ENCODE assay signal across 1 fruit fly cellular context in genomic region chrX:2041312-2041918, dm6.
TF ChIP-seq lines count a peak whose summit lies in the region.

TSS of gene CG4313 (plus strand) at chrX:2041868.

TF ChIP-seq in whole organism, embryonic, 481 proteins besides CTCF, POLR2A, EP300 and RAD21 (continued from another document and continues in another):
- peak; percentile 95 for TF ChIP-seq Dll (GFP tag; IDR thresholded peaks at IDR 0.05; lab: Robert Waterston, UW; ENCODE audit: partially characterized antibody)
- TF ChIP-seq CG13287 (GFP tag; IDR thresholded peaks at IDR 0.05; lab: Robert Waterston, UW; ENCODE audit: partially characterized antibody), result peak; percentile 90
- peak; percentile 55 for TF ChIP-seq lbe (GFP tag; optimal IDR thresholded peaks at IDR 0.05; lab: Kevin White, UChicago)
- TF ChIP-seq CG10565 (GFP tag; optimal IDR thresholded peaks at IDR 0.05; lab: Kevin White, UChicago), result no peak
- TF ChIP-seq CG31441 (GFP tag; IDR thresholded peaks at IDR 0.05; lab: Robert Waterston, UW), result peak; percentile 76; the same call in 1 of the 2 replicates
- TF ChIP-seq CG8478 (optimal IDR thresholded peaks at IDR 0.05; lab: Kevin White, UChicago), result no peak
- TF ChIP-seq CG7556 (GFP tag; optimal IDR thresholded peaks at IDR 0.05; lab: Kevin White, UChicago), result peak; percentile 56
- peak; percentile 2 for TF ChIP-seq CG9797 (GFP tag; optimal IDR thresholded peaks at IDR 0.05; lab: Kevin White, UChicago)
- TF ChIP-seq Ptx1 (GFP tag; IDR thresholded peaks at IDR 0.05; lab: Robert Waterston, UW), result peak; percentile 76
- peak; percentile 37; the same call in 1 of the 2 replicates for TF ChIP-seq gsb (GFP tag; IDR thresholded peaks at IDR 0.05; lab: Robert Waterston, UW)
- TF ChIP-seq insv (GFP tag; optimal IDR thresholded peaks at IDR 0.05; lab: Kevin White, UChicago), result no peak
- TF ChIP-seq CG10462 (GFP tag; optimal IDR thresholded peaks at IDR 0.05; lab: Kevin White, UChicago), result no peak
- peak; percentile 58 for TF ChIP-seq org-1 (GFP tag; optimal IDR thresholded peaks at IDR 0.05; lab: Kevin White, UChicago)
- peak; percentile 35 for TF ChIP-seq Dad (GFP tag; optimal IDR thresholded peaks at IDR 0.05; lab: Kevin White, UChicago)
- TF ChIP-seq kni (GFP tag; optimal IDR thresholded peaks at IDR 0.05; lab: Kevin White, UChicago), result peak; percentile 21
- TF ChIP-seq Gug (GFP tag; IDR thresholded peaks at IDR 0.05; lab: Robert Waterston, UW), result peak; percentile 77; the same call in 3 of the 4 replicates
- TF ChIP-seq klu (GFP tag; IDR thresholded peaks at IDR 0.05; lab: Robert Waterston, UW), result peak; percentile 73
- TF ChIP-seq Pdp1 (GFP tag; optimal IDR thresholded peaks at IDR 0.05; lab: Kevin White, UChicago), result peak; percentile 71 to 79
- TF ChIP-seq crp (GFP tag; optimal IDR thresholded peaks at IDR 0.05; lab: Kevin White, UChicago), result peak in 1 of 2 experiments; percentile 10
- peak; percentile 62 for TF ChIP-seq CG4404 (GFP tag; IDR thresholded peaks at IDR 0.05; lab: Robert Waterston, UW)
- no peak for TF ChIP-seq CG1529 (GFP tag; optimal IDR thresholded peaks at IDR 0.05; lab: Kevin White, UChicago)
- peak; percentile 48; the same call in 1 of the 2 replicates for TF ChIP-seq CG14441 (GFP tag; IDR thresholded peaks at IDR 0.05; lab: Robert Waterston, UW)
- TF ChIP-seq CG11560 (tag; IDR thresholded peaks at IDR 0.05; lab: Robert Waterston, UW), result peak; percentile 64; the same call in 2 of the 3 replicates
- TF ChIP-seq CG7928 (GFP tag; optimal IDR thresholded peaks at IDR 0.05; lab: Kevin White, UChicago), result peak; percentile 83
- no peak for TF ChIP-seq CG15011 (GFP tag; optimal IDR thresholded peaks at IDR 0.05; lab: Kevin White, UChicago)
- TF ChIP-seq Dp (GFP tag; optimal IDR thresholded peaks at IDR 0.05; lab: Kevin White, UChicago), result no peak
- TF ChIP-seq CG3995 (GFP tag; optimal IDR thresholded peaks at IDR 0.05; lab: Kevin White, UChicago), result peak; percentile 97
- TF ChIP-seq Ssrp (tag; optimal IDR thresholded peaks at IDR 0.05; lab: Kevin White, UChicago), result peak; percentile 53
- peak; percentile 75 for TF ChIP-seq Sin3A (optimal IDR thresholded peaks at IDR 0.05; lab: Kevin White, UChicago)
- peak; percentile 61 for TF ChIP-seq Side (GFP tag; optimal IDR thresholded peaks at IDR 0.05; lab: Kevin White, UChicago)
- peak; percentile 92 for TF ChIP-seq Doc3 (GFP tag; IDR thresholded peaks at IDR 0.05; lab: Robert Waterston, UW; ENCODE audit: partially characterized antibody)
- TF ChIP-seq hth (optimal IDR thresholded peaks at IDR 0.05; lab: Kevin White, UChicago), result no peak
- no peak for TF ChIP-seq Hr78 (GFP tag; optimal IDR thresholded peaks at IDR 0.05; lab: Kevin White, UChicago)
- TF ChIP-seq gsb-n (tag; optimal IDR thresholded peaks at IDR 0.05; lab: Kevin White, UChicago), result peak; percentile 37
- TF ChIP-seq Rfx (GFP tag; IDR thresholded peaks at IDR 0.05; lab: Robert Waterston, UW), result peak; percentile 85
- TF ChIP-seq fd102C (GFP tag; optimal IDR thresholded peaks at IDR 0.05; lab: Kevin White, UChicago), result no peak
- TF ChIP-seq chm (GFP tag; IDR thresholded peaks at IDR 0.05; lab: Robert Waterston, UW), result no peak
- TF ChIP-seq jumu (GFP tag; optimal IDR thresholded peaks at IDR 0.05; lab: Kevin White, UChicago), result peak; percentile 60
- TF ChIP-seq CG1832 (GFP tag; optimal IDR thresholded peaks at IDR 0.05; lab: Kevin White, UChicago), result no peak
- TF ChIP-seq sd (tag; optimal IDR thresholded peaks at IDR 0.05; lab: Kevin White, UChicago), result peak; percentile 4
- TF ChIP-seq CG10959 (GFP tag; IDR thresholded peaks at IDR 0.05; lab: Robert Waterston, UW), result no peak; the same call in 1 of the 2 replicates
- TF ChIP-seq CG1233 (GFP tag; optimal IDR thresholded peaks at IDR 0.05; lab: Kevin White, UChicago), result peak; percentile 70
- TF ChIP-seq sna (GFP tag; IDR thresholded peaks at IDR 0.05; lab: Robert Waterston, UW; ENCODE audit: partially characterized antibody), result peak; percentile 83
- peak; percentile 29; the same call in 1 of the 2 replicates for TF ChIP-seq Rx (GFP tag; IDR thresholded peaks at IDR 0.05; lab: Robert Waterston, UW)
- TF ChIP-seq Jarid2 (GFP tag; optimal IDR thresholded peaks at IDR 0.05; lab: Kevin White, UChicago), result no peak
- no peak for TF ChIP-seq CG10321 (GFP tag; IDR thresholded peaks at IDR 0.05; lab: Robert Waterston, UW)
- TF ChIP-seq mam (GFP tag; optimal IDR thresholded peaks at IDR 0.05; lab: Kevin White, UChicago), result peak; percentile 87
- TF ChIP-seq CG10654 (GFP tag; optimal IDR thresholded peaks at IDR 0.05; lab: Kevin White, UChicago), result peak; percentile 52
- peak; percentile 49 for TF ChIP-seq CG12299 (tag; optimal IDR thresholded peaks at IDR 0.05; lab: Kevin White, UChicago)
- 0 out of 3 replicates have a peak, but pooled peaks have one; percentile 33 for TF ChIP-seq CG3726 (GFP tag; IDR thresholded peaks at IDR 0.05; lab: Robert Waterston, UW)
- TF ChIP-seq gt (GFP tag; IDR thresholded peaks at IDR 0.05; lab: Robert Waterston, UW), result 0 out of 2 replicates have a peak, but pooled peaks have one; percentile 54
- peak; percentile 76 for TF ChIP-seq CG6272 (GFP tag; IDR thresholded peaks at IDR 0.05; lab: Robert Waterston, UW)
- peak; percentile 62 for TF ChIP-seq Abd-B (GFP tag; optimal IDR thresholded peaks at IDR 0.05; lab: Kevin White, UChicago)
- peak; percentile 27; the same call in 1 of the 2 replicates for TF ChIP-seq HLH3B (GFP tag; IDR thresholded peaks at IDR 0.05; lab: Robert Waterston, UW)
- TF ChIP-seq D (optimal IDR thresholded peaks at IDR 0.05; lab: Kevin White, UChicago), result no peak
- peak; percentile 43 for TF ChIP-seq D (GFP tag; optimal IDR thresholded peaks at IDR 0.05; lab: Kevin White, UChicago)
- TF ChIP-seq danr (GFP tag; IDR thresholded peaks at IDR 0.05; lab: Robert Waterston, UW), result 0 out of 2 replicates have a peak, but pooled peaks have one; percentile 51
- TF ChIP-seq CG9437 (GFP tag; optimal IDR thresholded peaks at IDR 0.05; lab: Kevin White, UChicago), result peak; percentile 57
- peak; percentile 31 for TF ChIP-seq CG4707 (GFP tag; optimal IDR thresholded peaks at IDR 0.05; lab: Kevin White, UChicago)
- peak; percentile 84 for TF ChIP-seq hbn (GFP tag; IDR thresholded peaks at IDR 0.05; lab: Robert Waterston, UW; ENCODE audit: partially characterized antibody)
- TF ChIP-seq zfh1 (GFP tag; IDR thresholded peaks at IDR 0.05; lab: Robert Waterston, UW), result peak; percentile 54; the same call in 1 of the 3 replicates
- no peak for TF ChIP-seq jing (GFP tag; optimal IDR thresholded peaks at IDR 0.05; lab: Kevin White, UChicago)
- TF ChIP-seq cas (GFP tag; IDR thresholded peaks at IDR 0.05; lab: Robert Waterston, UW), result 0 out of 2 replicates have a peak, but pooled peaks have one; percentile 47
- peak; percentile 62 for TF ChIP-seq CG13296 (GFP tag; optimal IDR thresholded peaks at IDR 0.05; lab: Kevin White, UChicago)
- peak; percentile 67 for TF ChIP-seq CG6689 (GFP tag; IDR thresholded peaks at IDR 0.05; lab: Robert Waterston, UW)
- no peak for TF ChIP-seq CG17612 (GFP tag; IDR thresholded peaks at IDR 0.05; lab: Robert Waterston, UW)
- peak; percentile 56; the same call in 1 of the 3 replicates for TF ChIP-seq croc (GFP tag; conservative IDR thresholded peaks at IDR 0.05; lab: Robert Waterston, UW)
- peak; percentile 85 for TF ChIP-seq lilli (GFP tag; optimal IDR thresholded peaks at IDR 0.05; lab: Kevin White, UChicago)
- TF ChIP-seq dysf (GFP tag; IDR thresholded peaks at IDR 0.05; lab: Robert Waterston, UW), result peak; percentile 76
- peak; percentile 44 for TF ChIP-seq Blimp-1 (GFP tag; optimal IDR thresholded peaks at IDR 0.05; lab: Kevin White, UChicago)
- TF ChIP-seq CG11085 (GFP tag; IDR thresholded peaks at IDR 0.05; lab: Robert Waterston, UW), result peak; percentile 67
- 0 out of 2 replicates have a peak, but pooled peaks have one; percentile 22 for TF ChIP-seq wdn (GFP tag; IDR thresholded peaks at IDR 0.05; lab: Robert Waterston, UW)
- TF ChIP-seq CG6813 (GFP tag; optimal IDR thresholded peaks at IDR 0.05; lab: Kevin White, UChicago), result no peak
- TF ChIP-seq CG10209 (GFP tag; optimal IDR thresholded peaks at IDR 0.05; lab: Kevin White, UChicago), result peak; percentile 67
- no peak for TF ChIP-seq CG14050 (GFP tag; IDR thresholded peaks at IDR 0.05; lab: Robert Waterston, UW)
- TF ChIP-seq NfI (GFP tag; optimal IDR thresholded peaks at IDR 0.05; lab: Kevin White, UChicago), result peak; percentile 58
- TF ChIP-seq esg (GFP tag; conservative IDR thresholded peaks at IDR 0.05; lab: Robert Waterston, UW), result peak; percentile 34; the same call in 1 of the 2 replicates
- peak; percentile 95 for TF ChIP-seq row (GFP tag; IDR thresholded peaks at IDR 0.05; lab: Robert Waterston, UW)
- peak; percentile 70 for TF ChIP-seq CG14710 (tag; optimal IDR thresholded peaks at IDR 0.05; lab: Kevin White, UChicago)
- TF ChIP-seq Hand (GFP tag; optimal IDR thresholded peaks at IDR 0.05; lab: Kevin White, UChicago), result no peak
- peak; percentile 29 for TF ChIP-seq Usf (GFP tag; optimal IDR thresholded peaks at IDR 0.05; lab: Kevin White, UChicago)
- peak; percentile 68 for TF ChIP-seq bcd (GFP tag; optimal IDR thresholded peaks at IDR 0.05; lab: Kevin White, UChicago)
- no peak for TF ChIP-seq Dfd (GFP tag; optimal IDR thresholded peaks at IDR 0.05; lab: Kevin White, UChicago)
- no peak for TF ChIP-seq eve (GFP tag; optimal IDR thresholded peaks at IDR 0.05; lab: Kevin White, UChicago)
- TF ChIP-seq gro (GFP tag; optimal IDR thresholded peaks at IDR 0.05; lab: Kevin White, UChicago), result peak; percentile 60
- TF ChIP-seq Nf-YC (tag; optimal IDR thresholded peaks at IDR 0.05; lab: Kevin White, UChicago), result peak; percentile 72
- peak; percentile 45 for TF ChIP-seq CG18476 (GFP tag; optimal IDR thresholded peaks at IDR 0.05; lab: Kevin White, UChicago)
- TF ChIP-seq CG17829 (tag; optimal IDR thresholded peaks at IDR 0.05; lab: Kevin White, UChicago), result peak; percentile 66
- peak; percentile 51 for TF ChIP-seq CG14667 (GFP tag; IDR thresholded peaks at IDR 0.05; lab: Robert Waterston, UW)
- TF ChIP-seq CG5245 (GFP tag; optimal IDR thresholded peaks at IDR 0.05; lab: Kevin White, UChicago), result peak; percentile 58
- TF ChIP-seq Asciz (GFP tag; optimal IDR thresholded peaks at IDR 0.05; lab: Kevin White, UChicago), result peak; percentile 11
- no peak for TF ChIP-seq CG6175 (GFP tag; IDR thresholded peaks at IDR 0.05; lab: Robert Waterston, UW)
- peak; percentile 24 for TF ChIP-seq stwl (tag; optimal IDR thresholded peaks at IDR 0.05; lab: Kevin White, UChicago)
- TF ChIP-seq MTF-1 (GFP tag; optimal IDR thresholded peaks at IDR 0.05; lab: Kevin White, UChicago; ENCODE audit: borderline replicate concordance), result no peak
- 0 out of 3 replicates have a peak, but pooled peaks have one; percentile 26 for TF ChIP-seq so (GFP tag; IDR thresholded peaks at IDR 0.05; lab: Robert Waterston, UW)
- TF ChIP-seq CG30020 (tag; optimal IDR thresholded peaks at IDR 0.05; lab: Kevin White, UChicago), result peak; percentile 67
- peak; percentile 76 for TF ChIP-seq ind (GFP tag; optimal IDR thresholded peaks at IDR 0.05; lab: Kevin White, UChicago)
- peak; percentile 97 for TF ChIP-seq sens (GFP tag; lab: Kevin White, UChicago)
- TF ChIP-seq p53 (GFP tag; optimal IDR thresholded peaks at IDR 0.05; lab: Kevin White, UChicago), result peak; percentile 69
- TF ChIP-seq Ada2b (GFP tag; IDR thresholded peaks at IDR 0.05; lab: Robert Waterston, UW), result peak; percentile 51
- TF ChIP-seq Myb (GFP tag; optimal IDR thresholded peaks at IDR 0.05; lab: Kevin White, UChicago), result peak; percentile 36
- peak; percentile 92 for TF ChIP-seq knrl (GFP tag; IDR thresholded peaks at IDR 0.05; lab: Robert Waterston, UW; ENCODE audit: partially characterized antibody)
- peak; percentile 46 for TF ChIP-seq crc (GFP tag; optimal IDR thresholded peaks at IDR 0.05; lab: Kevin White, UChicago)
- peak; percentile 24 for TF ChIP-seq Dek (tag; optimal IDR thresholded peaks at IDR 0.05; lab: Kevin White, UChicago)
- peak; percentile 48 for TF ChIP-seq tap (tag; optimal IDR thresholded peaks at IDR 0.05; lab: Kevin White, UChicago)
- TF ChIP-seq Antp (GFP tag; optimal IDR thresholded peaks at IDR 0.05; lab: Kevin White, UChicago), result peak; percentile 75
- peak; percentile 89 for TF ChIP-seq CG34224 (GFP tag; IDR thresholded peaks at IDR 0.05; lab: Robert Waterston, UW; ENCODE audit: partially characterized antibody)
- peak; percentile 28 for TF ChIP-seq odd (GFP tag; optimal IDR thresholded peaks at IDR 0.05; lab: Kevin White, UChicago)
- TF ChIP-seq Bgb (GFP tag; IDR thresholded peaks at IDR 0.05; lab: Robert Waterston, UW; ENCODE audit: partially characterized antibody), result peak; percentile 69
- peak; percentile 77 for TF ChIP-seq CG9609 (GFP tag; optimal IDR thresholded peaks at IDR 0.05; lab: Kevin White, UChicago)
- TF ChIP-seq CG3065 (GFP tag; optimal IDR thresholded peaks at IDR 0.05; lab: Kevin White, UChicago), result no peak
- peak; percentile 68 for TF ChIP-seq CG34376 (GFP tag; optimal IDR thresholded peaks at IDR 0.05; lab: Kevin White, UChicago)
- TF ChIP-seq Bteb2 (GFP tag; optimal IDR thresholded peaks at IDR 0.05; lab: Kevin White, UChicago), result peak; percentile 23
- TF ChIP-seq ac (GFP tag; optimal IDR thresholded peaks at IDR 0.05; lab: Kevin White, UChicago), result no peak
- peak; percentile 48 for TF ChIP-seq CG1792 (GFP tag; optimal IDR thresholded peaks at IDR 0.05; lab: Kevin White, UChicago)
- no peak for TF ChIP-seq sim (GFP tag; IDR thresholded peaks at IDR 0.05; lab: Robert Waterston, UW)
- peak; percentile 53 for TF ChIP-seq CG18011 (GFP tag; optimal IDR thresholded peaks at IDR 0.05; lab: Kevin White, UChicago)
- no peak for TF ChIP-seq CG32767 (GFP tag; IDR thresholded peaks at IDR 0.05; lab: Robert Waterston, UW)
- TF ChIP-seq NFAT (GFP tag; IDR thresholded peaks at IDR 0.05; lab: Robert Waterston, UW), result peak; percentile 50; the same call in 1 of the 2 replicates
- TF ChIP-seq grn (GFP tag; optimal IDR thresholded peaks at IDR 0.05; lab: Kevin White, UChicago), result no peak
- TF ChIP-seq sr (GFP tag; IDR thresholded peaks at IDR 0.05; lab: Robert Waterston, UW), result peak; percentile 32; the same call in 1 of the 3 replicates
- TF ChIP-seq Deaf1 (tag; optimal IDR thresholded peaks at IDR 0.05; lab: Kevin White, UChicago), result peak; percentile 36
- no peak for TF ChIP-seq ro (GFP tag; IDR thresholded peaks at IDR 0.05; lab: Robert Waterston, UW)
- TF ChIP-seq ssp (GFP tag; IDR thresholded peaks at IDR 0.05; lab: Robert Waterston, UW), result peak; percentile 75
- TF ChIP-seq sqz (GFP tag; optimal IDR thresholded peaks at IDR 0.05; lab: Kevin White, UChicago), result peak; percentile 8
- TF ChIP-seq fru (optimal IDR thresholded peaks at IDR 0.05; lab: Kevin White, UChicago), result no peak
- no peak for TF ChIP-seq CG6683 (GFP tag; optimal IDR thresholded peaks at IDR 0.05; lab: Kevin White, UChicago)
- peak; percentile 54; the same call in 1 of the 2 replicates for TF ChIP-seq Drgx (GFP tag; IDR thresholded peaks at IDR 0.05; lab: Robert Waterston, UW)
